Worm (Caenorhabditis elegans): ENCODE data around the gene srsx-15.

srsx-15 gene

DNA sequence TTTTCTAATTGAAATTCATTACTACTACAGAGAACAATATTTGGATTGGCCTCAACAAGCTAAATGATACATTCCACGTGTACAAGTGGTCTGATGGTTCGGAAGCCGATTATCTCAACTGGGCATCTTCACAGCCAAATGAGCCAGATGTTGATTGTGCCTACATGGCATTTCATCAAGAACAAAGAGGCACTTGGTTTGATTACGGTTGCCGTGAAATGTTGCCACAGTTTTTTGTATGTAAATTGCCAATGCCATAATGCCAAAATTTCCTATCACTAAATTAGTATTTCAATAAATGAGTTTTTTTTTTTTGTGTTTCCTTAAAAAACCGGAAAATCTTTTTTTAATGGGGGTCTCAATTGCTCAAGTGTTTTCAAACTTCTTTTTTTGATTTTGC lies 31.1 kb upstream of the srsx-15 start:
- TF ChIP-seq ceh-83 (GFP tag; optimal IDR thresholded peaks at IDR 0.05), result no peak
- TF ChIP-seq tbx-8 (GFP tag; optimal IDR thresholded peaks at IDR 0.05), result no peak
- TF ChIP-seq pha-4 (tag; optimal IDR thresholded peaks at IDR 0.05), result no peak
- no peak for TF ChIP-seq sem-2 (GFP tag; optimal IDR thresholded peaks at IDR 0.05)
- no peak for TF ChIP-seq ceh-43 (GFP tag; optimal IDR thresholded peaks at IDR 0.05)
- no peak for TF ChIP-seq lsy-2 (tag; optimal IDR thresholded peaks at IDR 0.05)
- no peak for TF ChIP-seq nhr-28 (tag; optimal IDR thresholded peaks at IDR 0.05)
- TF ChIP-seq mls-2 (tag; optimal IDR thresholded peaks at IDR 0.05), result no peak
- TF ChIP-seq unc-39 (tag; optimal IDR thresholded peaks at IDR 0.05), result no peak
- no peak for TF ChIP-seq ham-2 (GFP tag; optimal IDR thresholded peaks at IDR 0.05)
- TF ChIP-seq unc-120 (tag; optimal IDR thresholded peaks at IDR 0.05; ENCODE audit: poor library complexity, severe bottlenecking), result no peak
- TF ChIP-seq ces-1 (GFP tag; optimal IDR thresholded peaks at IDR 0.05), result no peak
- no peak for TF ChIP-seq elt-1 (tag; optimal IDR thresholded peaks at IDR 0.05; ENCODE audit: borderline replicate concordance, insufficient read depth)
- no peak for TF ChIP-seq flh-1 (GFP tag; optimal IDR thresholded peaks at IDR 0.05)
- TF ChIP-seq ztf-11 (tag; optimal IDR thresholded peaks at IDR 0.05), result no peak

ce11 chrIV:5654203-5654602 lies 30.6 kb upstream of the srsx-15 start:
- no peak for TF ChIP-seq mls-2 (tag; optimal IDR thresholded peaks at IDR 0.05)
- TF ChIP-seq lsy-2 (tag; optimal IDR thresholded peaks at IDR 0.05), result no peak
- TF ChIP-seq nhr-237 (tag; optimal IDR thresholded peaks at IDR 0.05), result no peak
- TF ChIP-seq ztf-11 (tag; optimal IDR thresholded peaks at IDR 0.05), result no peak
- no peak for TF ChIP-seq pha-4 (tag; optimal IDR thresholded peaks at IDR 0.05)
- TF ChIP-seq snpc-4 (tag; optimal IDR thresholded peaks at IDR 0.05), result no peak
- TF ChIP-seq ceh-39 (tag; optimal IDR thresholded peaks at IDR 0.05), result no peak
- no peak for TF ChIP-seq nhr-76 (tag; optimal IDR thresholded peaks at IDR 0.05)
- no peak for TF ChIP-seq hlh-1 (tag; optimal IDR thresholded peaks at IDR 0.05)
- TF ChIP-seq sem-2 (GFP tag; optimal IDR thresholded peaks at IDR 0.05), result no peak
- no peak for TF ChIP-seq M03D4.4 (tag; optimal IDR thresholded peaks at IDR 0.05)
- TF ChIP-seq mab-5 (tag; optimal IDR thresholded peaks at IDR 0.05), result no peak
- no peak for TF ChIP-seq nhr-2 (tag; optimal IDR thresholded peaks at IDR 0.05)
- no peak for TF ChIP-seq ceh-83 (GFP tag; optimal IDR thresholded peaks at IDR 0.05)
- TF ChIP-seq elt-3 (tag; optimal IDR thresholded peaks at IDR 0.05), result no peak
- TF ChIP-seq lin-32 (GFP tag; optimal IDR thresholded peaks at IDR 0.05), result no peak
- no peak for TF ChIP-seq mep-1 (tag; optimal IDR thresholded peaks at IDR 0.05)
- no peak for TF ChIP-seq unc-39 (tag; optimal IDR thresholded peaks at IDR 0.05)
- TF ChIP-seq cnd-1 (tag; optimal IDR thresholded peaks at IDR 0.05), result no peak
- no peak for TF ChIP-seq bed-3 (GFP tag; optimal IDR thresholded peaks at IDR 0.05)

DNA sequence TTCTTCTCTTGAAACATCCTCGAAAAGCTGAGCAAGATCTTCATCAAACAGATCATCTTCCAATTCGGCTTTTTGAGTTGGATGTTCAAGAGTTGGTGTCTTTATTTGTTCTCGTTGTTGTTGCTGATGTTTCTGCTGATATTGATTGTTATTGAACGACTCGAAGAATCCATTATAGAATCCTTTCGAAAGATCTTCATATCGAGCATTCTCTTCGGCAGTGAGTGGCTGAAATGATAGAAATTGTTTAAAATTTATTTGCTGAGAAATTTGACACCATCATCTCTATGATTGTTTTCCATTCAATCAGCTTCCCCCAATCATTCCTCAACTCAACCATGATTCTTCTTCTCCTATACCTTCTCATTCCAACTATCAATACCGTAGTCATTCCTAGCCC lies 30.0 kb upstream of the srsx-15 start, which contains the start of gene clec-178:
Gene clec-178, plus strand, starts transcription at position 301 of the 400 bp plus-strand sequence.
- TF ChIP-seq pha-4 (tag; optimal IDR thresholded peaks at IDR 0.05) (no peak), M03D4.4 (tag; optimal IDR thresholded peaks at IDR 0.05) (no peak), nhr-2 (tag; optimal IDR thresholded peaks at IDR 0.05) (no peak), nhr-76 (tag; optimal IDR thresholded peaks at IDR 0.05) (no peak), lin-13 (tag; optimal IDR thresholded peaks at IDR 0.05) (no peak), blmp-1 (tag; optimal IDR thresholded peaks at IDR 0.05) (no peak), bed-3 (GFP tag; optimal IDR thresholded peaks at IDR 0.05) (no peak), ceh-43 (GFP tag; optimal IDR thresholded peaks at IDR 0.05) (no peak), ceh-39 (tag; optimal IDR thresholded peaks at IDR 0.05) (no peak), unc-62 (GFP tag; optimal IDR thresholded peaks at IDR 0.05) (no peak), mls-2 (tag; optimal IDR thresholded peaks at IDR 0.05) (no peak)

DNA sequence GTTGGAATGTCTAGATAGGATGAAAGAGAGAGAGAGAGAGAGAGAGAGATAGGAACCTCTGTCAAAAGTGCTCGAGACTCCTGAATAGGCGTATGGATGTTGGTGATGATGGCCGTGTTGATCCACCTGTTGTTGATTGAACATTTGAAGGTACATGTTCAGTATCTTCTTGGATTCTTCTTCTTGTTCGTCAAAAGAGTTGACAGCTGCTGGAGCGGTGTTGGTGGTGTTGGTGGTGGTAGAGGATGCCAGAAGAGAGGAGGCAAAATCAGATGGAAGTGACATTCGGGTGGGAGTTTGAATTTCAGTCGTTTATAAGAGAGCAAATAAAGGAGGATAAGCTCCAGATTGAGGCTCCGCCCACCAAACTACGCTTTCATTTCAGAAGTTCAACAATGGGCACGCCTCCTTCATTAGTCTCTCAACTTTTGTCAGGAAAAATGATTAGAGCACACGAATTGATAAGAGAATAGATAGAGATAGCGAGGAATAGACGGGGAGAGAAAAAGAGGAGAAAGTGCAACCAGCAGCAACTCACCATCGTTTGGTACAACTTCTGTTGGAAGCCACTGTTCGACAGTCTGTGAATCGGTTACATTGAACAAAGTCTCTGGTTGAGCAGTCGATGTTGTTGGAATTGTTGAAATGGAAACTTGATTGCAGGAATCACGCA lies 29.3 kb upstream of the srsx-15 start:
- TF ChIP-seq tbx-8 (GFP tag; optimal IDR thresholded peaks at IDR 0.05), result no peak
- TF ChIP-seq ham-2 (GFP tag; optimal IDR thresholded peaks at IDR 0.05), result no peak
- peak; percentile 22 for TF ChIP-seq sptf-1 (tag; optimal IDR thresholded peaks at IDR 0.05)
- no peak for TF ChIP-seq M03D4.4 (tag; optimal IDR thresholded peaks at IDR 0.05)
- TF ChIP-seq snpc-4 (tag; optimal IDR thresholded peaks at IDR 0.05), result no peak
- no peak for TF ChIP-seq mab-5 (tag; optimal IDR thresholded peaks at IDR 0.05)
- no peak for TF ChIP-seq unc-62 (GFP tag; optimal IDR thresholded peaks at IDR 0.05)
- TF ChIP-seq zip-8 (tag; optimal IDR thresholded peaks at IDR 0.05), result no peak

Measured in whole organism, mixed stage, embryonic.